Fruit fly (Drosophila melanogaster) whole organism, embryonic: ENCODE measurements around the gene m-cup.

ENCODE experiments used
- CG11504 ChIP-seq: fragments of 200-800 bp; sonication (Bioruptor generic); optimal IDR thresholded peaks from 3 replicates; lab custom pipeline; 2019; ENCODE audit warnings: missing biosample characterization, mild to moderate bottlenecking, missing genetic modification characterization, moderate library complexity
- CG12391 ChIP-seq: fragments of 200-800 bp; sonication (Bioruptor generic); optimal IDR thresholded peaks from 3 replicates; lab custom pipeline; 2018; ENCODE audit warnings: missing biosample characterization, mild to moderate bottlenecking, missing genetic modification characterization, moderate library complexity
- CG13424 ChIP-seq: fragments of 200-800 bp; sonication (Bioruptor generic); optimal IDR thresholded peaks from 2 replicates; lab custom pipeline; 2019; ENCODE audit warnings: missing biosample characterization, mild to moderate bottlenecking, missing genetic modification characterization, moderate library complexity
- CG14014 ChIP-seq: fragments of 200-800 bp; sonication (Bioruptor generic); IDR thresholded peaks from 2 replicates; pipeline ENCODE4 v1.3.6; 2022; ENCODE audit warnings: missing biosample characterization, missing genetic modification characterization
- CG14710 ChIP-seq: fragments of 200-800 bp; sonication (Bioruptor generic); optimal IDR thresholded peaks from 3 replicates; lab custom pipeline; 2019; ENCODE audit warnings: missing biosample characterization, mild to moderate bottlenecking, missing genetic modification characterization, moderate library complexity
- CG17361 ChIP-seq: fragments of 200-800 bp; sonication (Bioruptor generic); IDR thresholded peaks from 3 replicates; pipeline ENCODE4 v1.3.6; 2022; ENCODE audit warnings: missing biosample characterization, missing genetic modification characterization
- CG17829 ChIP-seq: fragments of 200-800 bp; optimal IDR thresholded peaks from 2 replicates; lab custom pipeline; 2019; ENCODE audit warnings: missing biosample characterization, mild to moderate bottlenecking, missing genetic modification characterization, moderate library complexity
- CG18262 ChIP-seq: fragments of 200-800 bp; optimal IDR thresholded peaks from 3 replicates; lab custom pipeline; 2019; ENCODE audit warnings: missing biosample characterization, mild to moderate bottlenecking, missing genetic modification characterization, moderate library complexity
- CG2712 ChIP-seq: fragments of 200-800 bp; optimal IDR thresholded peaks from 3 replicates; lab custom pipeline; 2019; ENCODE audit warnings: missing biosample characterization, mild to moderate bottlenecking, missing genetic modification characterization, moderate library complexity
- CG30403 ChIP-seq: fragments of 200-800 bp; sonication (Bioruptor generic); optimal IDR thresholded peaks from 3 replicates; lab custom pipeline; 2016; ENCODE audit warnings: missing biosample characterization, missing genetic modification characterization
- CG31441 ChIP-seq: fragments of 200-800 bp; sonication (Bioruptor generic); IDR thresholded peaks from 2 replicates; pipeline ENCODE4 v1.3.6; 2022; ENCODE audit warnings: missing biosample characterization, missing genetic modification characterization
- CG6689 ChIP-seq: fragments of 200-800 bp; sonication (Bioruptor generic); IDR thresholded peaks from 2 replicates; pipeline ENCODE4 v1.3.6; 2022; ENCODE audit warnings: missing biosample characterization, missing genetic modification characterization
- CG7839 ChIP-seq: fragments of 200-800 bp; sonication (Bioruptor generic); optimal IDR thresholded peaks from 3 replicates; lab custom pipeline; 2018; ENCODE audit warnings: missing biosample characterization, mild to moderate bottlenecking, missing genetic modification characterization, moderate library complexity
- CG8359 ChIP-seq: fragments of 200-800 bp; sonication (Bioruptor generic); optimal IDR thresholded peaks from 2 replicates; lab custom pipeline; 2017; ENCODE audit warnings: missing biosample characterization, mild to moderate bottlenecking, missing genetic modification characterization, borderline replicate concordance
- D ChIP-seq, 2 experiments: fragments of 200-800 bp in 1 of 2; fragments of >200 bp in 1 of 2; sonication (Bioruptor generic) in 1 of 2; optimal IDR thresholded peaks; 2 replicates in 1 of 2; 3 replicates in 1 of 2; lab custom pipeline; 2017; ENCODE audit warnings: mild to moderate bottlenecking in 1 of 2, missing biosample characterization in 1 of 2, missing genetic modification characterization in 1 of 2, missing genetic modification reagents in 1 of 2
- Dbx ChIP-seq: fragments of 200-800 bp; sonication (Bioruptor generic); IDR thresholded peaks from 3 replicates; pipeline ENCODE4 v1.3.6; 2022; ENCODE audit warnings: missing biosample characterization, missing genetic modification characterization
- Hmr ChIP-seq: fragments of 200-800 bp; sonication (Bioruptor generic); optimal IDR thresholded peaks from 3 replicates; lab custom pipeline; 2017; ENCODE audit warnings: mild to moderate bottlenecking, missing biosample characterization, missing genetic modification reagents, missing genetic modification characterization
- Hmx ChIP-seq: fragments of 200-800 bp; sonication (Bioruptor generic); optimal IDR thresholded peaks from 2 replicates; lab custom pipeline; 2016; ENCODE audit warnings: missing biosample characterization, missing genetic modification characterization
- Hsf ChIP-seq: fragments of 200-800 bp; sonication (Bioruptor generic); optimal IDR thresholded peaks from 3 replicates; lab custom pipeline; 2016; ENCODE audit warnings: missing biosample characterization, missing genetic modification characterization
- Med ChIP-seq: fragments of 200-800 bp; sonication (Bioruptor generic); peaks from one replicate; lab custom pipeline; 2016; ENCODE audit warnings: missing biosample characterization, missing genetic modification characterization, mild to moderate bottlenecking, inconsistent platforms, moderate library complexity
- NC2β ChIP-seq: fragments of 200-800 bp; sonication (Bioruptor generic); optimal IDR thresholded peaks from 2 replicates; lab custom pipeline; 2016; ENCODE audit warnings: missing biosample characterization, missing genetic modification characterization
- Oaz ChIP-seq: fragments of 200-800 bp; sonication (Bioruptor generic); IDR thresholded peaks from 2 replicates; pipeline ENCODE4 v1.3.6; 2022; ENCODE audit warnings: missing biosample characterization, missing genetic modification characterization
- Pdp1 ChIP-seq, 2 experiments: fragments of 200-800 bp; sonication (Bioruptor generic); optimal IDR thresholded peaks; 3 replicates each; lab custom pipeline; 2016; ENCODE audit warnings: missing biosample characterization in 2 of 2, missing genetic modification characterization in 2 of 2, mild to moderate bottlenecking in 1 of 2, moderate library complexity in 1 of 2
- Sox100B ChIP-seq: fragments of 200-800 bp; sonication (Bioruptor generic); optimal IDR thresholded peaks from 3 replicates; lab custom pipeline; 2018; ENCODE audit warnings: missing biosample characterization, mild to moderate bottlenecking, missing genetic modification characterization
- Sox102F ChIP-seq: fragments of 200-800 bp; sonication (Bioruptor generic); optimal IDR thresholded peaks from 2 replicates; lab custom pipeline; 2018; ENCODE audit warnings: missing biosample characterization, mild to moderate bottlenecking, missing genetic modification characterization, moderate library complexity
- Ssrp ChIP-seq: fragments of 200-800 bp; sonication (Bioruptor generic); optimal IDR thresholded peaks from 2 replicates; lab custom pipeline; 2018; ENCODE audit warnings: missing biosample characterization, mild to moderate bottlenecking, missing genetic modification characterization, moderate library complexity
- az2 ChIP-seq: fragments of 200-800 bp; sonication (Bioruptor generic); optimal IDR thresholded peaks from 3 replicates; lab custom pipeline; 2016; ENCODE audit warnings: missing biosample characterization, missing genetic modification characterization
- bsh ChIP-seq, 2 experiments: fragments of 200-800 bp; sonication (Bioruptor generic); optimal IDR thresholded peaks; 2 replicates each; lab custom pipeline; 2017 to 2018; ENCODE audit warnings: mild to moderate bottlenecking in 2 of 2, missing biosample characterization in 2 of 2, missing genetic modification characterization in 2 of 2, moderate library complexity in 1 of 2
- dmrt11E ChIP-seq: fragments of 200-800 bp; sonication (Bioruptor generic); optimal IDR thresholded peaks from 3 replicates; lab custom pipeline; 2018; ENCODE audit warnings: missing biosample characterization, mild to moderate bottlenecking, missing genetic modification characterization, moderate library complexity
- ewg ChIP-seq: fragments of 200-800 bp; sonication (Bioruptor generic); optimal IDR thresholded peaks from 3 replicates; lab custom pipeline; 2017; ENCODE audit warnings: mild to moderate bottlenecking, missing biosample characterization, missing genetic modification reagents, missing genetic modification characterization
- fd102C ChIP-seq: fragments of 200-800 bp; sonication (Bioruptor generic); optimal IDR thresholded peaks from 2 replicates; lab custom pipeline; 2018; ENCODE audit warnings: missing biosample characterization, mild to moderate bottlenecking, missing genetic modification characterization, moderate library complexity
- gcm ChIP-seq: fragments of 200-800 bp; sonication (Bioruptor generic); optimal IDR thresholded peaks from 2 replicates; lab custom pipeline; 2019; ENCODE audit warnings: missing biosample characterization, mild to moderate bottlenecking, missing genetic modification characterization, moderate library complexity
- grn ChIP-seq: fragments of 200-800 bp; sonication (Bioruptor generic); optimal IDR thresholded peaks from 3 replicates; lab custom pipeline; 2017; ENCODE audit warnings: missing biosample characterization, missing genetic modification characterization
- lola ChIP-seq, 3 experiments: fragments of >200 bp in 2 of 3; fragments of 200-800 bp in 1 of 3; sonication (Bioruptor generic) in 1 of 3; optimal IDR thresholded peaks; 2 replicates each; lab custom pipeline; 2017 to 2019; ENCODE audit warnings: missing biosample characterization in 3 of 3, missing genetic modification characterization in 3 of 3, mild to moderate bottlenecking in 1 of 3, moderate library complexity in 1 of 3
- mam ChIP-seq: fragments of 200-800 bp; sonication (Bioruptor generic); optimal IDR thresholded peaks from 3 replicates; lab custom pipeline; 2016; ENCODE audit warnings: missing biosample characterization, missing genetic modification characterization
- nerfin-1 ChIP-seq: fragments of 200-800 bp; sonication (Bioruptor generic); optimal IDR thresholded peaks from 3 replicates; lab custom pipeline; 2019; ENCODE audit warnings: missing biosample characterization, mild to moderate bottlenecking, missing genetic modification characterization, moderate library complexity
- nmo ChIP-seq: fragments of 200-800 bp; sonication (Bioruptor generic); optimal IDR thresholded peaks from 2 replicates; lab custom pipeline; 2018; ENCODE audit warnings: missing biosample characterization, mild to moderate bottlenecking, missing genetic modification characterization, moderate library complexity
- nom ChIP-seq: fragments of 200-800 bp; sonication (Bioruptor generic); optimal IDR thresholded peaks from 2 replicates; lab custom pipeline; 2017; ENCODE audit warnings: missing biosample characterization, missing genetic modification characterization, mild to moderate bottlenecking, moderate library complexity, missing genetic modification reagents
- otp ChIP-seq: fragments of 200-800 bp; sonication (Bioruptor generic); IDR thresholded peaks from 3 replicates; pipeline ENCODE4, ENCODE4 v1.3.6; 2022; ENCODE audit warnings: missing biosample characterization, missing genetic modification characterization
- phol ChIP-seq: fragments of 200-800 bp; sonication (Bioruptor generic); optimal IDR thresholded peaks from 3 replicates; lab custom pipeline; 2018; ENCODE audit warnings: missing biosample characterization, mild to moderate bottlenecking, missing genetic modification characterization, moderate library complexity
- psq ChIP-seq: fragments of 200-800 bp; sonication (Bioruptor generic); optimal IDR thresholded peaks from 2 replicates; lab custom pipeline; 2017; ENCODE audit warnings: missing biosample characterization, missing genetic modification characterization
- pum ChIP-seq: fragments of 200-800 bp; sonication (Bioruptor generic); optimal IDR thresholded peaks from 2 replicates; lab custom pipeline; 2016; ENCODE audit warnings: missing biosample characterization, missing genetic modification characterization
- rib ChIP-seq: fragments of 200-800 bp; sonication (Bioruptor generic); IDR thresholded peaks from 2 replicates; pipeline ENCODE4 v1.3.6; 2022; ENCODE audit warnings: missing biosample characterization, missing genetic modification characterization
- row ChIP-seq: fragments of 200-800 bp; sonication (Bioruptor generic); IDR thresholded peaks from 3 replicates; pipeline ENCODE4 v1.3.6; 2022; ENCODE audit warnings: missing biosample characterization, missing genetic modification characterization
- sc ChIP-seq, 3 experiments: fragments of >200 bp in 2 of 3; fragments of 200-800 bp in 1 of 3; sonication (Bioruptor generic) in 1 of 3; optimal IDR thresholded peaks; 2 replicates in 2 of 3; 3 replicates in 1 of 3; lab custom pipeline; 2017; ENCODE audit warnings: mild to moderate bottlenecking in 1 of 3, missing biosample characterization in 1 of 3, missing genetic modification characterization in 1 of 3, missing genetic modification reagents in 1 of 3
- vvl ChIP-seq: fragments of 200-800 bp; sonication (Bioruptor generic); IDR thresholded peaks from 2 replicates; pipeline ENCODE4 v1.3.6; 2022; ENCODE audit warnings: missing biosample characterization, missing genetic modification characterization

The m-cup gene

DNA sequence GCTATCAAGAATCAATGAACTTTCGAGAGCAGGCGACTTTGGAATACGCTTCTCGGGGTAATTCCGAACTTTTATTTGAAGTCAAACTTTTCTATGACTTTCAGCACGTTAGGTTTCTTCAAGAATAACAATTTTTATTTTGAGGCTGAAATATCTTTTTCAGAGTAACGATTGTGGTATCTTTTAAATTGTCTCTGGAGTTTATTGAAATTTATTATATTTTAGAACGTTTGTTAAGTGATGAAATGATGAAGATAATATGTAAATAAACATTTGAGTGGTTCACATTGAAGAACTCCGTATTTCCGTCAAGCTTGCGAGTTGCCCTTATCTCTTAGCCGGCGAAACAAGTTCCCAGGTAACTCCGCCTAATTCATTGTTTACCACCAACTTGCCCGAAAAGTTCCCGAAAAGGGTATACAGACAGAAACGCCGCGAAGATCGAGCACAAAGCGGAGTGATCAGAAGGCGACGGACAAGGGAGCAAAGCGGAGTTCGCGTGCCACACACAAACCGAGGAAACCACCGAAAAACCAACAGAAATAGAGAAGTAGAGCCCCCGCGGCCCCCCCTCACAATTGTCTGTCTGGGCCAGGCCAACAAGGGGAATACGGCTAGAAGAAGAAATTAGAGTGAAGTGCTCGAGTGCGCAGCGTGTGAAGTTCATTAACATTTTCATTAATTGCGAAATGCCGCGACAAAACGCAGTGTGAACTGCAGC is 31.4 kb downstream of the m-cup start:
- peak; percentile 32 for TF ChIP-seq CG17829 (tag; lab: Kevin White, UChicago)
- peak; percentile 44 for TF ChIP-seq phol (tag; lab: Kevin White, UChicago)
- TF ChIP-seq Hmr (GFP tag; lab: Kevin White, UChicago): no peak
- TF ChIP-seq CG8359 (GFP tag; lab: Kevin White, UChicago): peak; percentile 11
- peak; percentile 19 for TF ChIP-seq CG11504
- 0 out of 3 replicates have a peak, but pooled peaks have one; percentile 35 for TF ChIP-seq otp (GFP tag; lab: Robert Waterston, UW)
- peak in 1 of 3 experiments; percentile 60 for TF ChIP-seq lola (GFP tag; optimal IDR thresholded peaks at IDR 0.05; lab: Kevin White, UChicago)
- peak in 1 of 2 experiments; percentile 10 for TF ChIP-seq Pdp1 (GFP tag; optimal IDR thresholded peaks at IDR 0.05; lab: Kevin White, UChicago)
- no peak for TF ChIP-seq ewg (GFP tag; lab: Kevin White, UChicago)
- TF ChIP-seq dmrt11E: peak; percentile 62
- TF ChIP-seq Dbx: no peak
- TF ChIP-seq nerfin-1: no peak
- TF ChIP-seq CG14014 (GFP tag; lab: Robert Waterston, UW): no peak
- no peak for TF ChIP-seq fd102C (GFP tag; lab: Kevin White, UChicago)
- TF ChIP-seq rib (GFP tag; lab: Robert Waterston, UW): peak; percentile 20; the same call in 1 of the 2 replicates
- TF ChIP-seq row (GFP tag; lab: Robert Waterston, UW): peak; percentile 53; the same call in 2 of the 3 replicates
- TF ChIP-seq CG18262: peak; percentile 75
- TF ChIP-seq CG30403 (GFP tag; lab: Kevin White, UChicago): peak; percentile 37
- no peak for TF ChIP-seq sc (optimal IDR thresholded peaks at IDR 0.05; lab: Kevin White, UChicago)
- peak; percentile 23 for TF ChIP-seq sc (GFP tag; optimal IDR thresholded peaks at IDR 0.05; lab: Kevin White, UChicago)
- peak; percentile 80 for TF ChIP-seq psq (GFP tag; lab: Kevin White, UChicago)
- peak; percentile 5 for TF ChIP-seq mam (GFP tag; lab: Kevin White, UChicago)
- peak; percentile 18 for TF ChIP-seq CG13424 (tag; lab: Kevin White, UChicago)
- peak; percentile 40 for TF ChIP-seq CG7839 (tag; lab: Kevin White, UChicago)
- peak; percentile 64 for TF ChIP-seq nmo (GFP tag; lab: Kevin White, UChicago)
- peak; percentile 29 for TF ChIP-seq CG12391 (tag; lab: Kevin White, UChicago)
- TF ChIP-seq Sox102F (GFP tag; lab: Kevin White, UChicago): peak; percentile 23
- no peak for TF ChIP-seq NC2β (GFP tag; lab: Kevin White, UChicago)
- peak; percentile 25 for TF ChIP-seq nom (GFP tag; lab: Kevin White, UChicago)
- TF ChIP-seq Hmx: no peak
- peak; percentile 22 for TF ChIP-seq CG14710 (tag; lab: Kevin White, UChicago)
- peak; percentile 29 for TF ChIP-seq az2 (GFP tag; lab: Kevin White, UChicago)
- TF ChIP-seq CG2712 (tag; lab: Kevin White, UChicago): peak; percentile 68
- TF ChIP-seq pum (GFP tag; lab: Kevin White, UChicago): peak; percentile 8
- peak; percentile 74 for TF ChIP-seq Med
- TF ChIP-seq gcm: peak; percentile 12
- TF ChIP-seq Ssrp (tag; lab: Kevin White, UChicago): peak; percentile 35
- TF ChIP-seq grn (GFP tag; lab: Kevin White, UChicago): peak; percentile 34
- TF ChIP-seq D (optimal IDR thresholded peaks at IDR 0.05; lab: Kevin White, UChicago): no peak
- TF ChIP-seq D (GFP tag; optimal IDR thresholded peaks at IDR 0.05; lab: Kevin White, UChicago): peak; percentile 30
- peak; percentile 69; the same call in 2 of the 3 replicates for TF ChIP-seq CG17361
- TF ChIP-seq bsh (GFP tag; optimal IDR thresholded peaks at IDR 0.05; lab: Kevin White, UChicago): peak in 1 of 2 experiments; percentile 55
- 0 out of 2 replicates have a peak, but pooled peaks have one; percentile 13 for TF ChIP-seq vvl (GFP tag; lab: Robert Waterston, UW)
- peak; percentile 34; the same call in 1 of the 2 replicates for TF ChIP-seq Oaz (GFP tag; lab: Robert Waterston, UW)
- TF ChIP-seq Hsf (GFP tag; lab: Kevin White, UChicago): peak; percentile 11
- peak; percentile 12 for TF ChIP-seq Sox100B (GFP tag; lab: Kevin White, UChicago)
- 0 out of 2 replicates have a peak, but pooled peaks have one; percentile 8 for TF ChIP-seq CG6689
- 0 out of 2 replicates have a peak, but pooled peaks have one; percentile 25 for TF ChIP-seq CG31441 (GFP tag; lab: Robert Waterston, UW)
